Worm (Caenorhabditis elegans): ENCODE results near the gene gcc-1.

The gcc-1 gene

ce11 chrX:3159542-3159941 lies at the start of gene gcc-1:
Gene gcc-1, plus strand, starts transcription at chrX:3159940.
- no peak for TF ChIP-seq klf-2 (GFP tag; conservative IDR thresholded peaks at IDR 0.05)
- TF ChIP-seq med-1 (GFP tag; optimal IDR thresholded peaks at IDR 0.05; ENCODE audit: insufficient read depth) = no peak
- TF ChIP-seq ztf-29 (GFP tag; IDR thresholded peaks at IDR 0.05) = no peak
- TF ChIP-seq T22C8.4 (GFP tag; IDR thresholded peaks at IDR 0.05) = 0 out of 2 replicates have a peak, but pooled peaks have one; percentile 27
- TF ChIP-seq flt-1 (GFP tag; IDR thresholded peaks at IDR 0.05) = no peak
- no peak for TF ChIP-seq ztf-23 (GFP tag; IDR thresholded peaks at IDR 0.05)
- peak; percentile 24 for TF ChIP-seq cog-1 (tag; optimal IDR thresholded peaks at IDR 0.05)
- TF ChIP-seq ref-1 (GFP tag; conservative IDR thresholded peaks at IDR 0.05) = no peak
- no peak for TF ChIP-seq tab-1 (GFP tag; IDR thresholded peaks at IDR 0.05)

DNA sequence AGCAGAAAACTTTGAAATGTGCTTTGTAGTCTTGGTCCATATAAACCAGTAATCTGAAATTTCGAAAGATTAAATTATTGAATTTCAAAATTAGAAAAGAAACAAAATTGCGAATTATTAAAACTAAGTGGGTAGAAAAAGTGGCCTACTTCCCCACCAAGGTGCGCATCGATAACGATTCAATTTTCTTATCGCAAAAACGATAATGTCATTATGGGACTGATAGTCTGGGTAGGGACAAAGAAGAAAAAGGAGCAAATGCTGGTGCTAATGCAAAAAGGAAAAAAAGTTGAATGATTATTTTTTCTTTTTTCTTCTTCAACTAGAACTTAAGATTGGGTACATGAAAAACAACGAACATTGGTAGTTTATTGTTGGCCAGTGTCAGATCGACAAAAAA lies 49.2 kb upstream of the gcc-1 start, which contains the start of gene gpcp-1:
Gene gpcp-1, minus strand, starts transcription at position 53 of the 400 bp plus-strand sequence.
- TF ChIP-seq klf-2 (GFP tag; conservative IDR thresholded peaks at IDR 0.05) (no peak), ztf-23 (GFP tag; IDR thresholded peaks at IDR 0.05) (no peak), flt-1 (GFP tag; IDR thresholded peaks at IDR 0.05) (no peak), tab-1 (GFP tag; IDR thresholded peaks at IDR 0.05) (no peak), T22C8.4 (GFP tag; IDR thresholded peaks at IDR 0.05) (no peak), med-1 (GFP tag; optimal IDR thresholded peaks at IDR 0.05; ENCODE audit: insufficient read depth) (no peak), cog-1 (tag; optimal IDR thresholded peaks at IDR 0.05) (no peak), ztf-29 (GFP tag; IDR thresholded peaks at IDR 0.05) (no peak), ref-1 (GFP tag; conservative IDR thresholded peaks at IDR 0.05) (no peak)

- TF ChIP-seq T22C8.4 (GFP tag; IDR thresholded peaks at IDR 0.05) (no peak), med-1 (GFP tag; optimal IDR thresholded peaks at IDR 0.05; ENCODE audit: insufficient read depth) (no peak), ztf-23 (GFP tag; IDR thresholded peaks at IDR 0.05) (no peak), flt-1 (GFP tag; IDR thresholded peaks at IDR 0.05) (no peak)
These were observed 48.7 kb upstream of the gcc-1 start for ce11 chrX:3111066-3111465.

DNA sequence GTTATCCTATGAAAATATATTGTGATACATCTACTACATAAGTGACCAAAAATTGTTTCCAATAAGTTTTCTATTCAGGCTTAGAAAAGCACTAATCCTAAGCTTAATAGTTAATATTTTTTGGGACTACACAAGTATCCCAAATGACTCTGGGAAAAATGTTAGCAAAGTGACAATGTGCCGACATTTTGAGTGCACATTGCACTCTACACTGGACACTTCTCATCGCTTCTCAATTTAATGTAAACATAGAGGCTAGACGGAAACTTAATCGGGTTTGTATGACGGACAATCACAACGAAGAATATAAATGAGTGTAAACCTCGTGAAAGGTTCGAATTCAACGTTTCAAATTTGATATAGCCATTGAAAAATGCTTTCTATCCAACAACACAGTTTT lies 48.1 kb upstream of the gcc-1 start:
- TF ChIP-seq ztf-29 (GFP tag; IDR thresholded peaks at IDR 0.05) = no peak
- no peak for TF ChIP-seq tab-1 (GFP tag; IDR thresholded peaks at IDR 0.05)
- TF ChIP-seq T22C8.4 (GFP tag; IDR thresholded peaks at IDR 0.05) = no peak
- TF ChIP-seq med-1 (GFP tag; optimal IDR thresholded peaks at IDR 0.05; ENCODE audit: insufficient read depth) = no peak
- TF ChIP-seq ref-1 (GFP tag; conservative IDR thresholded peaks at IDR 0.05) = no peak
- no peak for TF ChIP-seq flt-1 (GFP tag; IDR thresholded peaks at IDR 0.05)

ce11 chrX:3112946-3113427 lies 46.8 kb upstream of the gcc-1 start, which contains the start of gene gpd-3:
Gene gpd-3, minus strand, starts transcription at chrX:3113341.
- no peak for TF ChIP-seq flt-1 (GFP tag; IDR thresholded peaks at IDR 0.05)
- no peak for TF ChIP-seq ztf-23 (GFP tag; IDR thresholded peaks at IDR 0.05)
- no peak for TF ChIP-seq med-1 (GFP tag; optimal IDR thresholded peaks at IDR 0.05; ENCODE audit: insufficient read depth)
- no peak for TF ChIP-seq cog-1 (tag; optimal IDR thresholded peaks at IDR 0.05)
- no peak for TF ChIP-seq klf-2 (GFP tag; conservative IDR thresholded peaks at IDR 0.05)
- no peak for TF ChIP-seq ref-1 (GFP tag; conservative IDR thresholded peaks at IDR 0.05)
- no peak for TF ChIP-seq ztf-29 (GFP tag; IDR thresholded peaks at IDR 0.05)
- no peak for TF ChIP-seq T22C8.4 (GFP tag; IDR thresholded peaks at IDR 0.05)
- TF ChIP-seq tab-1 (GFP tag; IDR thresholded peaks at IDR 0.05) = no peak

- TF ChIP-seq flt-1 (GFP tag; IDR thresholded peaks at IDR 0.05) (no peak), ref-1 (GFP tag; conservative IDR thresholded peaks at IDR 0.05) (no peak), ztf-29 (GFP tag; IDR thresholded peaks at IDR 0.05) (no peak), klf-2 (GFP tag; conservative IDR thresholded peaks at IDR 0.05) (no peak), T22C8.4 (GFP tag; IDR thresholded peaks at IDR 0.05) (no peak), med-1 (GFP tag; optimal IDR thresholded peaks at IDR 0.05; ENCODE audit: insufficient read depth) (no peak), ztf-23 (GFP tag; IDR thresholded peaks at IDR 0.05) (no peak), tab-1 (GFP tag; IDR thresholded peaks at IDR 0.05) (no peak), cog-1 (tag; optimal IDR thresholded peaks at IDR 0.05) (no peak)
These were observed 45.2 kb upstream of the gcc-1 start, which contains the start of gene gpd-2 for ce11 chrX:3114306-3115133. Gene gpd-2, minus strand, starts transcription at chrX:3114689.

- TF ChIP-seq klf-2 (GFP tag; conservative IDR thresholded peaks at IDR 0.05) = no peak
- TF ChIP-seq flt-1 (GFP tag; IDR thresholded peaks at IDR 0.05) = no peak
- TF ChIP-seq T22C8.4 (GFP tag; IDR thresholded peaks at IDR 0.05) = no peak
- no peak for TF ChIP-seq tab-1 (GFP tag; IDR thresholded peaks at IDR 0.05)
- TF ChIP-seq ref-1 (GFP tag; conservative IDR thresholded peaks at IDR 0.05) = no peak
- no peak for TF ChIP-seq ztf-29 (GFP tag; IDR thresholded peaks at IDR 0.05)
- TF ChIP-seq med-1 (GFP tag; optimal IDR thresholded peaks at IDR 0.05; ENCODE audit: insufficient read depth) = no peak
- no peak for TF ChIP-seq cog-1 (tag; optimal IDR thresholded peaks at IDR 0.05)
- TF ChIP-seq ztf-23 (GFP tag; IDR thresholded peaks at IDR 0.05) = no peak
These were observed 44.4 kb upstream of the gcc-1 start for ce11 chrX:3115134-3116032.

ce11 chrX:3116033-3116876 lies 43.5 kb upstream of the gcc-1 start, which contains the start of gene mai-1:
Gene mai-1, minus strand, starts transcription at chrX:3116589.
- TF ChIP-seq klf-2 (GFP tag; conservative IDR thresholded peaks at IDR 0.05) (no peak), T22C8.4 (GFP tag; IDR thresholded peaks at IDR 0.05) (no peak)

All from whole organism, midembryonic.